Fruit fly (Drosophila melanogaster): ENCODE results near the gene CG12320.

The CG12320 gene

DNA sequence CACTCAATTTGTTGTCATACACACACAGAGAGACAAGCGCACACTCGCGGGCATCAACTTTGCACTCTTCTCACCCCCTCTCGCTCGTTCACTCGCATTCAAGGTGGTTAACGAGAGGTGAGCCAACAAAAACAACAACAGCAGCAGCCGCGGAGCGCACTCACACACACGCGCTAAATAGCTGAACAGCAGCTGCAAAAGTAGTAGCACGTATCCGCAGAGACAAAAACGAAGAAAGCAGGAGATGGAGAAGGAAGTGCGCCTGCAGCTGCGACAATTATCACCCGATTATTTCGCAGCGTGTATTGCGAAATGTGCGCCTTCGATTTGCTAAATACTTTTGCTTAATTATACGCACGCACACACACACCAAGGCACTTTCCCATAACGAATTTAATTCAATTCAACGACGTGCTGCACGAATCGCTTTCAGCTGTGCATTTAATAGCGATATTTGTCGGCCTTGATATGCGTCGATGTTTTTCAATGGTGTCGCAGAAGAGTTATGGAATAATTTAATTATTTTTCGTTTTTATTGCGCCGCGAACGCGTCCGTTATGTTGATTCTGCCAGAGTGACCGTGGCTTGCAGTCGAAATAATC is 45.9 kb upstream of the CG12320 start (continued):
- TF ChIP-seq CG3065 (GFP tag; optimal IDR thresholded peaks at IDR 0.05) (no peak), Xrp1 (GFP tag; IDR thresholded peaks at IDR 0.05) (no peak), dysf (GFP tag; IDR thresholded peaks at IDR 0.05) (peak; percentile 17; the same call in 1 of the 3 replicates), Doc2 (GFP tag; IDR thresholded peaks at IDR 0.05) (no peak), usp (GFP tag; optimal IDR thresholded peaks at IDR 0.05) (no peak), slou (GFP tag; optimal IDR thresholded peaks at IDR 0.05) (no peak), Sin3A (optimal IDR thresholded peaks at IDR 0.05) (no peak), Mad (GFP tag; optimal IDR thresholded peaks at IDR 0.05) (no peak), NC2α (GFP tag; optimal IDR thresholded peaks at IDR 0.05) (no peak), CoRest (tag; optimal IDR thresholded peaks at IDR 0.05) (peak; percentile 6), zen (tag; optimal IDR thresholded peaks at IDR 0.05) (no peak), CG12769 (tag; optimal IDR thresholded peaks at IDR 0.05) (peak; percentile 16), CG12104 (GFP tag; optimal IDR thresholded peaks at IDR 0.05) (no peak), zen2 (GFP tag; IDR thresholded peaks at IDR 0.05; ENCODE audit: partially characterized antibody) (no peak), HLH4C (GFP tag; IDR thresholded peaks at IDR 0.05; ENCODE audit: partially characterized antibody) (no peak), nmo (GFP tag; optimal IDR thresholded peaks at IDR 0.05) (no peak), CG3726 (GFP tag; IDR thresholded peaks at IDR 0.05) (no peak), toy (GFP tag; IDR thresholded peaks at IDR 0.05) (no peak), CG16863 (GFP tag; optimal IDR thresholded peaks at IDR 0.05) (no peak), CG7963 (GFP tag; IDR thresholded peaks at IDR 0.05; ENCODE audit: partially characterized antibody) (no peak), CG31365 (tag; optimal IDR thresholded peaks at IDR 0.05) (no peak), otp (GFP tag; IDR thresholded peaks at IDR 0.05) (peak; percentile 70; the same call in 1 of the 3 replicates), p53 (GFP tag; optimal IDR thresholded peaks at IDR 0.05) (no peak), Hmr (GFP tag; optimal IDR thresholded peaks at IDR 0.05) (peak; percentile 37), sima (GFP tag; optimal IDR thresholded peaks at IDR 0.05) (no peak), ac (GFP tag; optimal IDR thresholded peaks at IDR 0.05) (peak; percentile 89), CG11456 (GFP tag; IDR thresholded peaks at IDR 0.05) (no peak), Elba2 (GFP tag; optimal IDR thresholded peaks at IDR 0.05) (no peak), HmgD (GFP tag; optimal IDR thresholded peaks at IDR 0.05) (peak; percentile 64), Meics (GFP tag; optimal IDR thresholded peaks at IDR 0.05) (peak; percentile 31), CG18476 (GFP tag; optimal IDR thresholded peaks at IDR 0.05) (no peak), CG14050 (GFP tag; IDR thresholded peaks at IDR 0.05) (no peak), dm (GFP tag; optimal IDR thresholded peaks at IDR 0.05) (no peak), Ets65A (GFP tag) (peak; percentile 61), Bgb (GFP tag; IDR thresholded peaks at IDR 0.05; ENCODE audit: partially characterized antibody) (peak; percentile 28; the same call in 1 of the 2 replicates), sd (tag; optimal IDR thresholded peaks at IDR 0.05) (peak; percentile 72), CG7372 (GFP tag; IDR thresholded peaks at IDR 0.05) (no peak), CG2202 (tag; optimal IDR thresholded peaks at IDR 0.05) (no peak), CG4820 (GFP tag; optimal IDR thresholded peaks at IDR 0.05) (no peak), Jarid2 (GFP tag; optimal IDR thresholded peaks at IDR 0.05) (no peak), Pdp1 (GFP tag; optimal IDR thresholded peaks at IDR 0.05) (no peak), sqz (GFP tag; optimal IDR thresholded peaks at IDR 0.05) (peak; percentile 8), cwo (GFP tag; optimal IDR thresholded peaks at IDR 0.05) (peak; percentile 34), CG17385 (GFP tag; optimal IDR thresholded peaks at IDR 0.05) (peak; percentile 22), Atf-2 (GFP tag; optimal IDR thresholded peaks at IDR 0.05) (no peak), CrebB (tag; optimal IDR thresholded peaks at IDR 0.05) (peak; percentile 40), Tbp (GFP tag; optimal IDR thresholded peaks at IDR 0.05) (no peak), CG8924 (tag; optimal IDR thresholded peaks at IDR 0.05) (no peak), al (GFP tag; IDR thresholded peaks at IDR 0.05) (no peak), hkb (optimal IDR thresholded peaks at IDR 0.05) (no peak), hkb (GFP tag; IDR thresholded peaks at IDR 0.05) (peak; percentile 19; the same call in 1 of the 2 replicates), CG11723 (GFP tag; optimal IDR thresholded peaks at IDR 0.05) (no peak)

Measured in whole organism, embryonic.